Worm (Caenorhabditis elegans) whole organism, early embryonic: ENCODE measurements around the gene ugt-50.

Experiments used
- B0310.2 ChIP-seq: sonication (generic microtip); optimal IDR thresholded peaks from 2 replicates; lab custom pipeline; 2016; ENCODE audit warnings: mild to moderate bottlenecking, missing genetic modification characterization, missing compliant biosample characterization
- F13C5.2 ChIP-seq: sonication (generic microtip); optimal IDR thresholded peaks from 2 replicates; lab custom pipeline; 2017; ENCODE audit warnings: mild to moderate bottlenecking, missing genetic modification characterization, inconsistent platforms, missing compliant biosample characterization
- aly-1 ChIP-seq: sonication (generic microtip); optimal IDR thresholded peaks from 2 replicates; lab custom pipeline; 2016; ENCODE audit warnings: missing genetic modification characterization, missing compliant biosample characterization
- ama-1 ChIP-seq: fragments of 150-350 bp; optimal IDR thresholded peaks from 2 replicates; lab custom pipeline; 2014
- ceh-13 ChIP-seq: fragments of 200-800 bp; sonication (Bioruptor generic); optimal IDR thresholded peaks from 2 replicates; lab custom pipeline; 2018; ENCODE audit warnings: mild to moderate bottlenecking, missing genetic modification characterization, missing compliant biosample characterization
- ceh-36 ChIP-seq: sonication (generic microtip); optimal IDR thresholded peaks from 2 replicates; lab custom pipeline; 2016; ENCODE audit warnings: missing genetic modification characterization, inconsistent platforms, missing compliant biosample characterization
- ets-7 ChIP-seq: sonication (generic microtip); optimal IDR thresholded peaks from 2 replicates; lab custom pipeline; 2016; ENCODE audit warnings: missing genotype, missing genetic modification characterization, missing compliant biosample characterization
- flt-1 ChIP-seq: fragments of 200-800 bp; sonication (Bioruptor generic); IDR thresholded peaks from 2 replicates; pipeline ENCODE4 v1.3.6; 2022; ENCODE audit warnings: missing genetic modification characterization, missing compliant biosample characterization
- hmbx-1 ChIP-seq: sonication (generic microtip); optimal IDR thresholded peaks from 2 replicates; lab custom pipeline; 2016; ENCODE audit warnings: mild to moderate bottlenecking, missing genetic modification characterization, missing compliant biosample characterization
- hmg-4 ChIP-seq: fragments of 200-800 bp; sonication (Bioruptor generic); optimal IDR thresholded peaks from 2 replicates; lab custom pipeline; 2018; ENCODE audit warnings: mild to moderate bottlenecking, missing genetic modification characterization, missing compliant biosample characterization
- hnd-1 ChIP-seq: sonication (generic microtip); optimal IDR thresholded peaks from 2 replicates; lab custom pipeline; 2016; ENCODE audit warnings: missing genetic modification characterization, missing compliant biosample characterization
- pes-1 ChIP-seq: fragments of 200-800 bp; sonication (Bioruptor generic); IDR thresholded peaks from 2 replicates; pipeline ENCODE4 v1.3.6; 2022; ENCODE audit warnings: missing genetic modification reagents, missing genetic modification characterization, missing compliant biosample characterization
- scrt-1 ChIP-seq: fragments of 200-800 bp; sonication (Bioruptor generic); IDR thresholded peaks from 2 replicates; pipeline ENCODE4 v1.3.6; 2022; ENCODE audit warnings: missing genetic modification characterization, missing compliant biosample characterization
- sea-1 ChIP-seq: fragments of 200-800 bp; sonication (Bioruptor generic); conservative IDR thresholded peaks from 2 replicates; pipeline ENCODE4 v1.3.6; 2022; ENCODE audit warnings: missing genetic modification characterization, missing compliant biosample characterization
- tbx-11 ChIP-seq: fragments of 200-800 bp; sonication (Bioruptor generic); IDR thresholded peaks from 2 replicates; pipeline ENCODE4 v1.3.6; 2022; ENCODE audit warnings: missing genetic modification characterization, missing compliant biosample characterization
- tbx-37 ChIP-seq: fragments of 200-800 bp; sonication (Bioruptor generic); conservative IDR thresholded peaks from 2 replicates; pipeline ENCODE4 v1.3.6; 2022; ENCODE audit warnings: missing genetic modification reagents, missing genetic modification characterization, missing compliant biosample characterization
- tra-4 ChIP-seq: sonication (generic microtip); optimal IDR thresholded peaks from 2 replicates; lab custom pipeline; 2017; ENCODE audit warnings: missing genetic modification characterization, missing compliant biosample characterization

Gene ugt-50

ce11 chrX:12663114-12663513, 28.3 kb upstream of the ugt-50 start:
- TF ChIP-seq tra-4 (tag; lab: Kevin White, UChicago) (no peak), aly-1 (tag; lab: Kevin White, UChicago) (no peak), F13C5.2 (tag; lab: Kevin White, UChicago) (no peak), flt-1 (no peak), ama-1 (lab: Kevin White, UChicago) (no peak), ets-7 (tag; lab: Kevin White, UChicago) (no peak), hmbx-1 (no peak), ceh-13 (GFP tag; lab: Kevin White, UChicago) (no peak), scrt-1 (GFP tag; lab: Robert Waterston, UW) (no peak), tbx-37 (GFP tag; lab: Robert Waterston, UW) (no peak), pes-1 (GFP tag; lab: Robert Waterston, UW) (no peak)

ce11 chrX:12663537-12663936, 27.8 kb upstream of the ugt-50 start, which contains the start of gene nlp-76:
Gene nlp-76, minus strand, starts transcription at chrX:12663903.
- no peak for TF ChIP-seq scrt-1 (GFP tag; lab: Robert Waterston, UW)
- no peak for TF ChIP-seq ceh-13 (GFP tag; lab: Kevin White, UChicago)
- TF ChIP-seq tra-4 (tag; lab: Kevin White, UChicago) = no peak
- TF ChIP-seq flt-1 = no peak
- TF ChIP-seq hmbx-1 = no peak
- TF ChIP-seq aly-1 (tag; lab: Kevin White, UChicago) = no peak
- no peak for TF ChIP-seq pes-1 (GFP tag; lab: Robert Waterston, UW)
- TF ChIP-seq ama-1 (lab: Kevin White, UChicago) = no peak
- no peak for TF ChIP-seq tbx-11
- TF ChIP-seq sea-1 (GFP tag; lab: Robert Waterston, UW) = no peak

ce11 chrX:12664443-12664842, 26.9 kb upstream of the ugt-50 start:
- TF ChIP-seq hmg-4 (GFP tag; lab: Kevin White, UChicago) (no peak), flt-1 (no peak), F13C5.2 (tag; lab: Kevin White, UChicago) (no peak), hnd-1 (tag; lab: Kevin White, UChicago) (no peak), ceh-36 (tag; lab: Kevin White, UChicago) (no peak), ama-1 (lab: Kevin White, UChicago) (no peak), tbx-11 (no peak), ceh-13 (GFP tag; lab: Kevin White, UChicago) (no peak), ets-7 (tag; lab: Kevin White, UChicago) (no peak), hmbx-1 (no peak), B0310.2 (tag; lab: Kevin White, UChicago) (no peak), aly-1 (tag; lab: Kevin White, UChicago) (no peak), sea-1 (GFP tag; lab: Robert Waterston, UW) (no peak), scrt-1 (GFP tag; lab: Robert Waterston, UW) (no peak)

- TF ChIP-seq hmg-4 (GFP tag; lab: Kevin White, UChicago) (peak; percentile 97), tbx-37 (GFP tag; lab: Robert Waterston, UW) (peak; percentile 97), tra-4 (tag; lab: Kevin White, UChicago) (peak; percentile 78), aly-1 (tag; lab: Kevin White, UChicago) (peak; percentile 94), hmbx-1 (peak; percentile 82), ceh-13 (GFP tag; lab: Kevin White, UChicago) (peak; percentile 93), tbx-11 (peak; percentile 98), hnd-1 (tag; lab: Kevin White, UChicago) (peak; percentile 91), flt-1 (peak; percentile 96), sea-1 (GFP tag; lab: Robert Waterston, UW) (peak; percentile 98), ama-1 (lab: Kevin White, UChicago) (peak; percentile 76), ceh-36 (tag; lab: Kevin White, UChicago) (peak; percentile 92), pes-1 (GFP tag; lab: Robert Waterston, UW) (peak; percentile 98), F13C5.2 (tag; lab: Kevin White, UChicago) (peak; percentile 96), scrt-1 (GFP tag; lab: Robert Waterston, UW) (peak; percentile 97), B0310.2 (tag; lab: Kevin White, UChicago) (peak; percentile 95), ets-7 (tag; lab: Kevin White, UChicago) (peak; percentile 82)
These were observed 26.4 kb upstream of the ugt-50 start for ce11 chrX:12664987-12665451.

- TF ChIP-seq ets-7 (tag; lab: Kevin White, UChicago) = no peak
- no peak for TF ChIP-seq B0310.2 (tag; lab: Kevin White, UChicago)
- TF ChIP-seq hmbx-1 = no peak
- no peak for TF ChIP-seq hnd-1 (tag; lab: Kevin White, UChicago)
- TF ChIP-seq sea-1 (GFP tag; lab: Robert Waterston, UW) = no peak
- TF ChIP-seq tbx-11 = no peak
- TF ChIP-seq tra-4 (tag; lab: Kevin White, UChicago) = no peak
- TF ChIP-seq flt-1 = no peak
- TF ChIP-seq hmg-4 (GFP tag; lab: Kevin White, UChicago) = no peak
- TF ChIP-seq ceh-36 (tag; lab: Kevin White, UChicago) = no peak
- no peak for TF ChIP-seq pes-1 (GFP tag; lab: Robert Waterston, UW)
- no peak for TF ChIP-seq F13C5.2 (tag; lab: Kevin White, UChicago)
- TF ChIP-seq ama-1 (lab: Kevin White, UChicago) = no peak
- TF ChIP-seq ceh-13 (GFP tag; lab: Kevin White, UChicago) = no peak
- no peak for TF ChIP-seq aly-1 (tag; lab: Kevin White, UChicago)
- TF ChIP-seq scrt-1 (GFP tag; lab: Robert Waterston, UW) = no peak
- no peak for TF ChIP-seq tbx-37 (GFP tag; lab: Robert Waterston, UW)
These were observed 25.6 kb upstream of the ugt-50 start for ce11 chrX:12665799-12666198.

ce11 chrX:12667804-12668511, 23.4 kb upstream of the ugt-50 start, which contains the start of gene nhr-17:
Gene nhr-17, minus strand, starts transcription at chrX:12667854.
- TF ChIP-seq hmbx-1 = no peak
- TF ChIP-seq tra-4 (tag; lab: Kevin White, UChicago) = no peak
